Worm (Caenorhabditis elegans): ENCODE measurements around the gene ubh-4.

The ubh-4 gene

DNA sequence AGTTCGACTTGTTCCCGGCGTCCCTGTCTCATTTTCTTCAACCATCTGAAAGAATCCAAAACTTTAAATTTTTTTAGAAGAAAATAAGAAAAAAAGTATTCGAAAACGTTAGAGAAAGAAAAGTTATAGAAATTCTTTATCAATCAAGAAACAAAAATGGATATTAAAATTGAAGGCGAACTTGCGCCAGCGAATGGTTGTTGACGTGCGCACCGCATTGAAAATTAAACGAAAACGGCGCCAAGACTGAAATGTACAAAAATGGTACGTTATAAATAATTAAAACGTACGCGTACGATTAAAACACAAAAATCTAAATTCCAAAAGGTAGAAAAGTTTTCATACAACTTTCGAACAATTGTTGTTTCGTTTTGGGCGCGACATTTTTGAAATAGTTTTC lies 47.4 kb upstream of the ubh-4 start, which contains the start of gene K02C4.3 (continued):
- peak; percentile 93 for TF ChIP-seq dpl-1 (GFP tag; optimal IDR thresholded peaks at IDR 0.05)
- no peak for TF ChIP-seq F49E8.2 (tag; optimal IDR thresholded peaks at IDR 0.05; ENCODE audit: borderline replicate concordance)
- no peak for TF ChIP-seq aha-1 (tag)
- peak; percentile 75 for TF ChIP-seq lin-38 (GFP tag; IDR thresholded peaks at IDR 0.05)
- no peak for TF ChIP-seq mxl-3 (GFP tag; optimal IDR thresholded peaks at IDR 0.05)
- TF ChIP-seq mep-1 (tag; optimal IDR thresholded peaks at IDR 0.05), result peak; percentile 70
- peak; percentile 77 for TF ChIP-seq T20F7.1 (GFP tag; optimal IDR thresholded peaks at IDR 0.05)
- no peak for TF ChIP-seq daf-12 (tag; optimal IDR thresholded peaks at IDR 0.05)
- TF ChIP-seq ceh-82 (tag; optimal IDR thresholded peaks at IDR 0.05), result no peak
- no peak for TF ChIP-seq egl-27 (tag; optimal IDR thresholded peaks at IDR 0.05)
- no peak for TF ChIP-seq ZK546.5 (tag; optimal IDR thresholded peaks at IDR 0.05)
- TF ChIP-seq egl-43 (GFP tag; IDR thresholded peaks at IDR 0.05), result no peak
- TF ChIP-seq lim-7 (GFP tag; IDR thresholded peaks at IDR 0.05), result no peak
- no peak for TF ChIP-seq R02D3.7 (tag; optimal IDR thresholded peaks at IDR 0.05)
- peak; percentile 0 for TF ChIP-seq nhr-11 (tag; optimal IDR thresholded peaks at IDR 0.05)
- TF ChIP-seq lin-29 (GFP tag; IDR thresholded peaks at IDR 0.05), result no peak
- TF ChIP-seq saeg-2 (GFP tag; IDR thresholded peaks at IDR 0.05), result no peak
- TF ChIP-seq lin-15B (tag; optimal IDR thresholded peaks at IDR 0.05), result no peak
- TF ChIP-seq spr-1 (tag; optimal IDR thresholded peaks at IDR 0.05), result peak; percentile 42
- TF ChIP-seq ceh-62 (tag; optimal IDR thresholded peaks at IDR 0.05), result no peak
- peak; percentile 10 for TF ChIP-seq ztf-7 (tag; optimal IDR thresholded peaks at IDR 0.05)
- no peak for TF ChIP-seq sdz-12 (GFP tag; optimal IDR thresholded peaks at IDR 0.05)
- TF ChIP-seq set-16 (GFP tag; IDR thresholded peaks at IDR 0.05), result no peak
- TF ChIP-seq aly-2 (tag; optimal IDR thresholded peaks at IDR 0.05), result no peak
- no peak for TF ChIP-seq attf-4 (tag; optimal IDR thresholded peaks at IDR 0.05)
- no peak for TF ChIP-seq lin-39 (tag; optimal IDR thresholded peaks at IDR 0.05)
- no peak for TF ChIP-seq php-3 (GFP tag; IDR thresholded peaks at IDR 0.05)
- peak; percentile 51 for TF ChIP-seq nhr-6 (tag; optimal IDR thresholded peaks at IDR 0.05)
- TF ChIP-seq snpc-4 (tag; optimal IDR thresholded peaks at IDR 0.05), result peak; percentile 37
- TF ChIP-seq unc-62 (GFP tag; optimal IDR thresholded peaks at IDR 0.05 in 1 of 2), result no peak
- no peak for TF ChIP-seq unc-62 (tag; optimal IDR thresholded peaks at IDR 0.05)
- no peak for TF ChIP-seq nhr-42 (GFP tag; IDR thresholded peaks at IDR 0.05)
- no peak for TF ChIP-seq mxl-2 (GFP tag; conservative IDR thresholded peaks at IDR 0.05)
- no peak for TF ChIP-seq nhr-25 (tag; optimal IDR thresholded peaks at IDR 0.05; ENCODE audit: borderline replicate concordance, insufficient read depth)
- no peak for TF ChIP-seq unc-39 (tag; optimal IDR thresholded peaks at IDR 0.05)
- no peak for TF ChIP-seq pha-4 (GFP tag; IDR thresholded peaks at IDR 0.05)
- TF ChIP-seq pha-4 (tag; optimal IDR thresholded peaks at IDR 0.05), result peak; percentile 14
- TF ChIP-seq ctbp-1 (GFP tag; IDR thresholded peaks at IDR 0.05), result no peak
- no peak for TF ChIP-seq zip-11 (GFP tag; IDR thresholded peaks at IDR 0.05)
- peak; percentile 42 for TF ChIP-seq hlh-30 (tag; optimal IDR thresholded peaks at IDR 0.05; ENCODE audit: insufficient read depth)
- TF ChIP-seq snpc-1.2 (GFP tag; IDR thresholded peaks at IDR 0.05), result no peak
- TF ChIP-seq duxl-1 (tag; optimal IDR thresholded peaks at IDR 0.05; ENCODE audit: poor library complexity), result peak; percentile 54
- TF ChIP-seq nhr-102 (tag; optimal IDR thresholded peaks at IDR 0.05), result no peak
- TF ChIP-seq daf-8 (GFP tag; IDR thresholded peaks at IDR 0.05), result no peak
- no peak for TF ChIP-seq mdl-1 (tag; optimal IDR thresholded peaks at IDR 0.05)
- no peak for TF ChIP-seq tra-1 (GFP tag; IDR thresholded peaks at IDR 0.05)
- TF ChIP-seq vab-7 (GFP tag; IDR thresholded peaks at IDR 0.05), result no peak
- TF ChIP-seq madf-5 (GFP tag; IDR thresholded peaks at IDR 0.05), result no peak
- TF ChIP-seq zag-1 (tag; optimal IDR thresholded peaks at IDR 0.05), result no peak
- no peak for TF ChIP-seq gei-8 (GFP tag; optimal IDR thresholded peaks at IDR 0.05)
- no peak for TF ChIP-seq F26F4.8 (GFP tag; conservative IDR thresholded peaks at IDR 0.05)
- no peak for TF ChIP-seq zfp-3 (GFP tag; conservative IDR thresholded peaks at IDR 0.05)
- TF ChIP-seq Y48G9A.11 (GFP tag; IDR thresholded peaks at IDR 0.05), result no peak

Data from whole organism, L4 larva.